Fruit fly (Drosophila melanogaster): ENCODE data around the gene CG33331.

CG33331 gene

DNA sequence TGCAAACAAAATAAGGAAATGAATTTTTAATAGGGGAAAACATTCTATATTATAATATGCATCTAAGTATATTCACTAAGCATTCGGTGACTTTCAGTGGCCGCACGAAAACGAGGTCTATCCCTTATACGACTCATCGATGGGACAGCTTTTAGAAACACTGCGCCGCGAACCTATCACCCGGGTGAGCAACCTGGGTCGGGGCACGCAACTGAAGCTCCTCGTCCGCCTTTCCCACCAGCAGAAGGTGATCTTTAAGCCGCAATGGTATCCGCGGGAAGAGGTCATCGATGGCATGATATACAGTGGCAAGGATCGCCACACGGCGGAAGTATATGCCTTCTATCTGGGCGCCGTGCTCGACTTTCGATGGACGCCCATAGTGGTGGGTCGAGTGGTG, 5.4 kb upstream of the CG33331 start:
- no peak for TF ChIP-seq pan (optimal IDR thresholded peaks at IDR 0.05)
- no peak for TF ChIP-seq CG8478 (optimal IDR thresholded peaks at IDR 0.05)
- no peak for TF ChIP-seq psq (optimal IDR thresholded peaks at IDR 0.05)
- TF ChIP-seq usp (GFP tag; optimal IDR thresholded peaks at IDR 0.05): no peak
- TF ChIP-seq Dll (optimal IDR thresholded peaks at IDR 0.05): no peak
- no peak for TF ChIP-seq EcR (GFP tag; optimal IDR thresholded peaks at IDR 0.05)

dm6 chr3R:14890064-14890709, 3.9 kb downstream of the CG33331 start, which contains the start of the genes CycC and UQCR-C1:
Gene CycC, minus strand, starts transcription at chr3R:14890205.
Gene UQCR-C1, plus strand, starts transcription at chr3R:14890231.
- TF ChIP-seq Dll (optimal IDR thresholded peaks at IDR 0.05) (no peak), CG8478 (optimal IDR thresholded peaks at IDR 0.05) (no peak), pan (optimal IDR thresholded peaks at IDR 0.05) (no peak), psq (optimal IDR thresholded peaks at IDR 0.05) (no peak), usp (GFP tag; optimal IDR thresholded peaks at IDR 0.05) (no peak), EcR (GFP tag; optimal IDR thresholded peaks at IDR 0.05) (no peak)

- TF ChIP-seq psq (optimal IDR thresholded peaks at IDR 0.05): no peak
- TF ChIP-seq pan (optimal IDR thresholded peaks at IDR 0.05): no peak
- TF ChIP-seq CG8478 (optimal IDR thresholded peaks at IDR 0.05): no peak
- TF ChIP-seq EcR (GFP tag; optimal IDR thresholded peaks at IDR 0.05): no peak
- TF ChIP-seq usp (GFP tag; optimal IDR thresholded peaks at IDR 0.05): no peak
- no peak for TF ChIP-seq Dll (optimal IDR thresholded peaks at IDR 0.05)
These were observed 7.8 kb downstream of the CG33331 start, which contains the start of gene Dph2 for dm6 chr3R:14893791-14894782. Gene Dph2, minus strand, starts transcription at chr3R:14893954.

DNA sequence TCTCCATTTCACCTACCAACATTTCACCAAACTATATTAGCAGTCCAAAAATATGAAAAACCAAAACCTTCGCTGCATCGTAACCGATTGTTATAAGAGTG, 8.4 kb downstream of the CG33331 start, which contains the start of gene CG14860:
TSS of gene CG14860 (plus strand) at position 2 of the 101 bp plus-strand sequence.
- TF ChIP-seq psq (optimal IDR thresholded peaks at IDR 0.05) (no peak), CG8478 (optimal IDR thresholded peaks at IDR 0.05) (no peak), pan (optimal IDR thresholded peaks at IDR 0.05) (no peak)

DNA sequence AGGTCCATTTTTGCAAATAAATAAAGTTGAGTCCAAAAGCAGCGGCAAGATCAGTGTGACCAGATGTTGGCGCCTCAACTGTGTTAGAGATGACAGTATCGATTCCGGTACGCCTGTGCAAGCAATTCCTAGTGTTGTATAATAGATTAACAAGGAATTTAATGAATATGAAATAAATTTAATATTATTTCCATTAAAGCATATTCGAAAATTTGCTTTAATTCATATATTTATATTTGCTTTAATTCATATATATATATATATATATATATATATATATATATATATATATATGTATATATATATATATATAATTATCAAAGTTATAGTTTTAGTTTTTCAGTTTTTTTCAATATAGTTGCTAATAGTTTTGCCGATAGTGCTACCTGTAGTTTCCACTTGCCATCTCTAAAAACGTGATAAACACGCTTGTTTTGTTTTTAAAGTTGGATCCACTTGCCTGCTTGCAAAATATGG, 12.1 kb downstream of the CG33331 start, which contains the start of the genes Nup93-2 and CG3817:
TSS of gene Nup93-2 (minus strand) at position 93 of the 477 bp plus-strand sequence.
TSS of gene CG3817 (plus strand) at position 460 of the 477 bp plus-strand sequence.
- TF ChIP-seq usp (GFP tag; optimal IDR thresholded peaks at IDR 0.05): no peak
- TF ChIP-seq CG8478 (optimal IDR thresholded peaks at IDR 0.05): no peak
- TF ChIP-seq Dll (optimal IDR thresholded peaks at IDR 0.05): no peak
- TF ChIP-seq pan (optimal IDR thresholded peaks at IDR 0.05): no peak
- no peak for TF ChIP-seq psq (optimal IDR thresholded peaks at IDR 0.05)
- no peak for TF ChIP-seq EcR (GFP tag; optimal IDR thresholded peaks at IDR 0.05)

- TF ChIP-seq EcR (GFP tag; optimal IDR thresholded peaks at IDR 0.05): no peak
- no peak for TF ChIP-seq pan (optimal IDR thresholded peaks at IDR 0.05)
- TF ChIP-seq CG8478 (optimal IDR thresholded peaks at IDR 0.05): no peak
- no peak for TF ChIP-seq usp (GFP tag; optimal IDR thresholded peaks at IDR 0.05)
- no peak for TF ChIP-seq psq (optimal IDR thresholded peaks at IDR 0.05)
- no peak for TF ChIP-seq Dll (optimal IDR thresholded peaks at IDR 0.05)
These were observed 13.9 kb downstream of the CG33331 start, which contains the start of gene VhaPPA1-2 for dm6 chr3R:14900177-14900576. Gene VhaPPA1-2, minus strand, starts transcription at chr3R:14900277.

- TF ChIP-seq psq (optimal IDR thresholded peaks at IDR 0.05) (no peak), EcR (GFP tag; optimal IDR thresholded peaks at IDR 0.05) (no peak), pan (optimal IDR thresholded peaks at IDR 0.05) (no peak), usp (GFP tag; optimal IDR thresholded peaks at IDR 0.05) (no peak), CG8478 (optimal IDR thresholded peaks at IDR 0.05) (no peak), Dll (optimal IDR thresholded peaks at IDR 0.05) (no peak)
These were observed 15.4 kb downstream of the CG33331 start, which contains the start of gene RpS5b for dm6 chr3R:14901408-14902352. Gene RpS5b, minus strand, starts transcription at chr3R:14901563.

DNA sequence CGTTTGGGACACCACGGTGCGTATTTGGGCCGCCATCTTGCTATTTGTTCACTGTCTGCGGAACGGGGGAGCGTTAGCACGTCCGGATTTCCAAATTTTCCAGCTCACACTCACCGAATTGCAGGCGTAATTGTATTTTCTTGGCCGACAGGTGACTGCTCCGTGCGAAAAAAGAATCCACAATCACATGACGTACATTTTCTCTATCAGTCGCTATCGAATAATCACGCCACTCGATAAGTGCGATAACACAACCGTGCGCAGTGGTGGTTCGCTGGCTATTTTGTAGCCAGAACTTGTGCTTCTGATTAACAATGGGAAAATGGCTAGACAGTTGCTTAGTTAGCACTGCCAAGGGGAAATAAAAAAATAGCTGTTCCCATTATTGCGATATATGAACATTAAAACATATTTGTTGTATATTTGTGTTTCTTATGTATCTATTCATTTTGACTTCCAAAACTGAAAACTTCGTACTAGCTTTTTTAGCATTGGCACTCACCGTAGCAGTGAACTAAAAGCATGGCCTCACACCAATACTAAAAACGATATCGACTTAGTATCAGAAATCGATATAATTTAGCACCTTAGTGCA, 17.7 kb downstream of the CG33331 start, which contains the start of gene VhaPPA1-1:
TSS of gene VhaPPA1-1 (minus strand) at position 225 of the 595 bp plus-strand sequence.
- TF ChIP-seq Dll (optimal IDR thresholded peaks at IDR 0.05) (no peak), psq (optimal IDR thresholded peaks at IDR 0.05) (peak; percentile 53)

DNA sequence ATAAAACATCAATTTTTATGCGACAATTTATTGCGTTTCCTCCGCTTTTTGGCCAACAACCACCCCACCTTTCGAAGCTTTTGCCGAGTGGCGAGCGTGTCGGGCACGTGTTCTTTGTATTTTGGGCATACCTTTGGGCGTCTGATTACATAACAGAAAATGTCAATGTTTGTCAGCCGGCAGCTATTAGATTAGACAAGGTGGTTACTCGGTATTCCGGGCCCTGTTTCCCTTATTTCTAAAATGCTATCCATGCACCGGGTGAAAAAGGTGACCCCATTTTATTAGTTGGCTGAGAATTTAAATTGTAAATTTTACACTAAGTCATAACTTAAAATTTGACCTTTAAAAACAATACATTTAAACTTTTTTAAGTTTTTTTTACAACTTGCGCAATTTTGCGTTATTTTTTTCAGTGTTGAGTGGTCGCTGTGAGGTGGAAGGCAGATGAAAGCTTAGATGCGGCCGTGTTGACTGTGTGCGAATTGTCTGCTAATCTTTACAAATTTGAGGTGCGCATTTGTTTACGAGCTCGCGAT, 26.3 kb downstream of the CG33331 start:
- TF ChIP-seq CG8478 (optimal IDR thresholded peaks at IDR 0.05) (no peak), usp (GFP tag; optimal IDR thresholded peaks at IDR 0.05) (no peak), pan (optimal IDR thresholded peaks at IDR 0.05) (no peak), psq (optimal IDR thresholded peaks at IDR 0.05) (no peak), EcR (GFP tag; optimal IDR thresholded peaks at IDR 0.05) (no peak), Dll (optimal IDR thresholded peaks at IDR 0.05) (no peak)

- no peak for TF ChIP-seq Dll (optimal IDR thresholded peaks at IDR 0.05)
- no peak for TF ChIP-seq usp (GFP tag; optimal IDR thresholded peaks at IDR 0.05)
- TF ChIP-seq CG8478 (optimal IDR thresholded peaks at IDR 0.05): no peak
- no peak for TF ChIP-seq pan (optimal IDR thresholded peaks at IDR 0.05)
- TF ChIP-seq psq (optimal IDR thresholded peaks at IDR 0.05): no peak
- TF ChIP-seq EcR (GFP tag; optimal IDR thresholded peaks at IDR 0.05): no peak
These were observed 31.9 kb downstream of the CG33331 start, which contains the start of gene Sdr for dm6 chr3R:14917927-14918829. Gene Sdr, plus strand, starts transcription at chr3R:14918628.

Data from whole organism.